Fruit fly (Drosophila melanogaster) whole organism, embryonic: ENCODE measurements around the gene wam.

Experiments
- Aef1 ChIP-seq: fragments of 200-800 bp; sonication (Bioruptor generic); IDR thresholded peaks from 3 replicates; pipeline ENCODE4 v1.3.6; 2022; ENCODE audit warnings: missing biosample characterization, missing genetic modification characterization
- B-H2 ChIP-seq: fragments of 200-800 bp; sonication (Bioruptor generic); optimal IDR thresholded peaks from 2 replicates; lab custom pipeline; 2018; ENCODE audit warnings: missing biosample characterization, mild to moderate bottlenecking, missing genetic modification characterization
- CG10543 ChIP-seq: fragments of 200-800 bp; sonication (Bioruptor generic); optimal IDR thresholded peaks from 3 replicates; lab custom pipeline; 2017; ENCODE audit warnings: missing biosample characterization, mild to moderate bottlenecking, missing genetic modification characterization, moderate library complexity
- CG10979 ChIP-seq: fragments of 200-800 bp; sonication (Bioruptor generic); optimal IDR thresholded peaks from 2 replicates; lab custom pipeline; 2018; ENCODE audit warnings: missing biosample characterization, mild to moderate bottlenecking, missing genetic modification characterization, moderate library complexity
- CG11093 ChIP-seq: fragments of 200-800 bp; sonication (Bioruptor generic); IDR thresholded peaks from 3 replicates; pipeline ENCODE4 v1.3.6; 2022; ENCODE audit warnings: missing biosample characterization, missing genetic modification characterization
- CG12071 ChIP-seq: fragments of 200-800 bp; sonication (Bioruptor generic); optimal IDR thresholded peaks from 3 replicates; lab custom pipeline; 2018; ENCODE audit warnings: missing biosample characterization, mild to moderate bottlenecking, missing genetic modification characterization
- CG12659 ChIP-seq: fragments of 200-800 bp; sonication (Bioruptor generic); optimal IDR thresholded peaks from 3 replicates; lab custom pipeline; 2017; ENCODE audit warnings: mild to moderate bottlenecking, missing biosample characterization, missing genetic modification reagents, missing genetic modification characterization
- CG14860 ChIP-seq: fragments of 200-800 bp; sonication (Bioruptor generic); IDR thresholded peaks from 3 replicates; pipeline ENCODE4 v1.3.6; 2022; ENCODE audit warnings: missing biosample characterization, missing genetic modification characterization; ENCODE audit not compliant: partially characterized antibody
- CG15479 ChIP-seq: fragments of 200-800 bp; sonication (Bioruptor generic); optimal IDR thresholded peaks from 3 replicates; lab custom pipeline; 2019; ENCODE audit warnings: missing biosample characterization, mild to moderate bottlenecking, missing genetic modification characterization, moderate library complexity
- CG15514 ChIP-seq: fragments of 200-800 bp; sonication (Bioruptor generic); optimal IDR thresholded peaks from 3 replicates; lab custom pipeline; 2017; ENCODE audit warnings: missing biosample characterization, missing genetic modification characterization, mild to moderate bottlenecking, moderate library complexity, missing genetic modification reagents
- CG17568 ChIP-seq: fragments of 200-800 bp; sonication (Bioruptor generic); optimal IDR thresholded peaks from 2 replicates; lab custom pipeline; 2018; ENCODE audit warnings: missing biosample characterization, mild to moderate bottlenecking, missing genetic modification characterization, moderate library complexity
- CG18262 ChIP-seq: fragments of 200-800 bp; optimal IDR thresholded peaks from 3 replicates; lab custom pipeline; 2019; ENCODE audit warnings: missing biosample characterization, mild to moderate bottlenecking, missing genetic modification characterization, moderate library complexity
- CG2129 ChIP-seq: fragments of 200-800 bp; sonication (Bioruptor generic); IDR thresholded peaks from 2 replicates; pipeline ENCODE4 v1.3.6; 2022; ENCODE audit warnings: missing biosample characterization, missing genetic modification characterization; ENCODE audit not compliant: partially characterized antibody
- CG3847 ChIP-seq: fragments of 200-800 bp; sonication (Bioruptor generic); IDR thresholded peaks from 2 replicates; pipeline ENCODE4 v1.3.6; 2022; ENCODE audit warnings: missing biosample characterization, missing genetic modification characterization
- CG4360 ChIP-seq: fragments of 200-800 bp; sonication (Bioruptor generic); IDR thresholded peaks from 2 replicates; pipeline ENCODE4 v1.3.6; 2022; ENCODE audit warnings: missing biosample characterization, missing genetic modification characterization
- CG6813 ChIP-seq: fragments of 200-800 bp; sonication (Bioruptor generic); optimal IDR thresholded peaks from 2 replicates; lab custom pipeline; 2017; ENCODE audit warnings: missing biosample characterization, missing genetic modification characterization, mild to moderate bottlenecking, moderate library complexity, missing genetic modification reagents
- CG6854 ChIP-seq: fragments of 200-800 bp; sonication (Bioruptor generic); optimal IDR thresholded peaks from 3 replicates; lab custom pipeline; 2017; ENCODE audit warnings: missing biosample characterization, mild to moderate bottlenecking, missing genetic modification characterization
- CG7556 ChIP-seq: fragments of 200-800 bp; sonication (Bioruptor generic); optimal IDR thresholded peaks from 2 replicates; lab custom pipeline; 2017; ENCODE audit warnings: missing biosample characterization, mild to moderate bottlenecking, missing genetic modification characterization
- CG8765 ChIP-seq: fragments of 200-800 bp; sonication (Bioruptor generic); IDR thresholded peaks from 2 replicates; pipeline ENCODE4 v1.3.6; 2022; ENCODE audit warnings: missing biosample characterization, missing genetic modification characterization
- CG9932 ChIP-seq: fragments of 200-800 bp; sonication (Bioruptor generic); IDR thresholded peaks from 2 replicates; pipeline ENCODE4 v1.3.6; 2022; ENCODE audit warnings: missing biosample characterization, missing genetic modification characterization
- CTCF ChIP-seq: fragments of 200-800 bp; sonication (Bioruptor generic); optimal IDR thresholded peaks from 2 replicates; lab custom pipeline; 2017; ENCODE audit warnings: missing biosample characterization, mild to moderate bottlenecking, missing genetic modification characterization, moderate library complexity
- Dad ChIP-seq: fragments of 200-800 bp; sonication (Bioruptor generic); optimal IDR thresholded peaks from 3 replicates; lab custom pipeline; 2016; ENCODE audit warnings: missing biosample characterization, missing genetic modification characterization
- Fer2 ChIP-seq: fragments of 200-800 bp; sonication (Bioruptor generic); optimal IDR thresholded peaks from 2 replicates; lab custom pipeline; 2018; ENCODE audit warnings: missing biosample characterization, mild to moderate bottlenecking, missing genetic modification characterization, moderate library complexity
- Hand ChIP-seq: fragments of 200-800 bp; sonication (Bioruptor generic); optimal IDR thresholded peaks from 2 replicates; lab custom pipeline; 2017; ENCODE audit warnings: mild to moderate bottlenecking, missing biosample characterization, missing genetic modification reagents, missing genetic modification characterization
- NFAT ChIP-seq: fragments of 200-800 bp; sonication (Bioruptor generic); IDR thresholded peaks from 2 replicates; pipeline ENCODE4 v1.3.6; 2022; ENCODE audit warnings: missing biosample characterization, missing genetic modification characterization
- Oaz ChIP-seq: fragments of 200-800 bp; sonication (Bioruptor generic); IDR thresholded peaks from 2 replicates; pipeline ENCODE4 v1.3.6; 2022; ENCODE audit warnings: missing biosample characterization, missing genetic modification characterization
- Ptx1 ChIP-seq: fragments of 200-800 bp; sonication (Bioruptor generic); IDR thresholded peaks from 2 replicates; pipeline ENCODE4 v1.3.6; 2022; ENCODE audit warnings: missing biosample characterization, missing genetic modification characterization
- Usf ChIP-seq: fragments of 200-800 bp; sonication (Bioruptor generic); optimal IDR thresholded peaks from 2 replicates; lab custom pipeline; 2017; ENCODE audit warnings: missing genotype, missing biosample characterization, missing genetic modification characterization
- bsh ChIP-seq, 2 experiments: fragments of 200-800 bp; sonication (Bioruptor generic); optimal IDR thresholded peaks; 2 replicates each; lab custom pipeline; 2017 to 2018; ENCODE audit warnings: mild to moderate bottlenecking in 2 of 2, missing biosample characterization in 2 of 2, missing genetic modification characterization in 2 of 2, moderate library complexity in 1 of 2
- cg ChIP-seq: fragments of 200-800 bp; sonication (Bioruptor generic); optimal IDR thresholded peaks from 3 replicates; lab custom pipeline; 2019; ENCODE audit warnings: missing biosample characterization, mild to moderate bottlenecking, missing genetic modification characterization, moderate library complexity
- dpn ChIP-seq, 2 experiments: fragments of 200-800 bp; sonication (Bioruptor generic); optimal IDR thresholded peaks; 3 replicates each; lab custom pipeline; 2016; ENCODE audit warnings: missing biosample characterization in 2 of 2, missing genetic modification characterization in 2 of 2
- ftz-f1 ChIP-seq: fragments of 200-800 bp; sonication (Bioruptor generic); optimal IDR thresholded peaks from 2 replicates; lab custom pipeline; 2016; ENCODE audit warnings: missing biosample characterization, missing genetic modification characterization
- gfzf ChIP-seq: fragments of 200-800 bp; sonication (Bioruptor generic); optimal IDR thresholded peaks from 2 replicates; lab custom pipeline; 2016; ENCODE audit warnings: missing biosample characterization, mild to moderate bottlenecking, missing genetic modification characterization, moderate library complexity
- gt ChIP-seq: fragments of 200-800 bp; sonication (Bioruptor generic); IDR thresholded peaks from 2 replicates; pipeline ENCODE4 v1.3.6; 2022; ENCODE audit warnings: missing biosample characterization, missing genetic modification characterization
- her ChIP-seq: fragments of 200-800 bp; sonication (Bioruptor generic); optimal IDR thresholded peaks from 2 replicates; lab custom pipeline; 2016; ENCODE audit warnings: missing biosample characterization, missing genetic modification characterization
- kni ChIP-seq: fragments of 200-800 bp; sonication (Bioruptor generic); optimal IDR thresholded peaks from 3 replicates; lab custom pipeline; 2017; ENCODE audit warnings: mild to moderate bottlenecking, missing biosample characterization, missing genetic modification reagents, missing genetic modification characterization
- lab ChIP-seq: fragments of 200-800 bp; sonication (Bioruptor generic); optimal IDR thresholded peaks from 3 replicates; lab custom pipeline; 2017; ENCODE audit warnings: missing biosample characterization, missing genetic modification characterization, mild to moderate bottlenecking, moderate library complexity, missing genetic modification reagents
- lbe ChIP-seq: fragments of 200-800 bp; sonication (Bioruptor generic); optimal IDR thresholded peaks from 2 replicates; lab custom pipeline; 2016; ENCODE audit warnings: missing biosample characterization, mild to moderate bottlenecking, missing genetic modification characterization
- mirr ChIP-seq: fragments of 200-800 bp; sonication (Bioruptor generic); optimal IDR thresholded peaks from 3 replicates; lab custom pipeline; 2018; ENCODE audit warnings: missing biosample characterization, mild to moderate bottlenecking, missing genetic modification characterization
- nerfin-1 ChIP-seq: fragments of 200-800 bp; sonication (Bioruptor generic); optimal IDR thresholded peaks from 3 replicates; lab custom pipeline; 2019; ENCODE audit warnings: missing biosample characterization, mild to moderate bottlenecking, missing genetic modification characterization, moderate library complexity
- p53 ChIP-seq: fragments of 200-800 bp; sonication (Bioruptor generic); optimal IDR thresholded peaks from 2 replicates; lab custom pipeline; 2016; ENCODE audit warnings: missing biosample characterization, missing genetic modification characterization
- pan ChIP-seq, 4 experiments: fragments of >200 bp in 3 of 4; fragments of 200-800 bp in 1 of 4; sonication (Bioruptor generic) in 1 of 4; optimal IDR thresholded peaks in 3 of 4; IDR thresholded peaks in 1 of 4; 2 replicates each; pipeline versions ENCODE4 v1.3.6 to Lab custom; 2017 to 2022; ENCODE audit warnings: missing biosample characterization in 2 of 4, missing genetic modification characterization in 2 of 4, mixed read lengths in 1 of 4
- pfk ChIP-seq: fragments of 200-800 bp; sonication (Bioruptor generic); optimal IDR thresholded peaks from 2 replicates; lab custom pipeline; 2018; ENCODE audit warnings: missing biosample characterization, mild to moderate bottlenecking, missing genetic modification characterization, moderate library complexity
- pho ChIP-seq: fragments of 200-800 bp; sonication (Bioruptor generic); optimal IDR thresholded peaks from 2 replicates; lab custom pipeline; 2016; ENCODE audit warnings: missing biosample characterization, missing genetic modification characterization
- row ChIP-seq: fragments of 200-800 bp; sonication (Bioruptor generic); IDR thresholded peaks from 3 replicates; pipeline ENCODE4 v1.3.6; 2022; ENCODE audit warnings: missing biosample characterization, missing genetic modification characterization
- sna ChIP-seq: fragments of 200-800 bp; sonication (Bioruptor generic); IDR thresholded peaks from 2 replicates; pipeline ENCODE4 v1.3.6; 2022; ENCODE audit warnings: missing biosample characterization, missing genetic modification characterization; ENCODE audit not compliant: partially characterized antibody
- wek ChIP-seq: fragments of 200-800 bp; sonication (Bioruptor generic); optimal IDR thresholded peaks from 3 replicates; lab custom pipeline; 2018; ENCODE audit warnings: missing biosample characterization, mild to moderate bottlenecking, missing genetic modification characterization, moderate library complexity
- yki ChIP-seq: fragments of >200 bp; optimal IDR thresholded peaks from 3 replicates; lab custom pipeline; 2018
- zen2 ChIP-seq: fragments of 200-800 bp; sonication (Bioruptor generic); IDR thresholded peaks from 3 replicates; pipeline ENCODE4 v1.3.6; 2022; ENCODE audit warnings: missing biosample characterization, missing genetic modification characterization; ENCODE audit not compliant: partially characterized antibody

Gene wam

dm6 chr3R:23248853-23249573 lies 38.8 kb downstream of the wam start, which contains the start of gene CG4467 (continued):
- TF ChIP-seq sna (GFP tag; lab: Robert Waterston, UW) (no peak), CG12071 (peak; percentile 49), Ptx1 (GFP tag; lab: Robert Waterston, UW) (no peak), CG14860 (no peak), CTCF (no peak), CG2129 (no peak), lbe (no peak), Usf (GFP tag; lab: Kevin White, UChicago) (no peak), row (GFP tag; lab: Robert Waterston, UW) (peak; percentile 64), CG8765 (GFP tag; lab: Robert Waterston, UW) (no peak), mirr (peak; percentile 59), CG15479 (GFP tag; lab: Kevin White, UChicago) (no peak), Aef1 (GFP tag; lab: Robert Waterston, UW) (no peak), Oaz (GFP tag; lab: Robert Waterston, UW) (no peak), CG10979 (tag; lab: Kevin White, UChicago) (no peak), CG3847 (GFP tag; lab: Robert Waterston, UW) (no peak), gt (GFP tag; lab: Robert Waterston, UW) (no peak), pan (optimal IDR thresholded peaks at IDR 0.05; lab: Kevin White, UChicago) (no peak), pan (GFP tag; optimal IDR thresholded peaks at IDR 0.05 in 1 of 2, IDR thresholded peaks at IDR 0.05 in 1 of 2) (no peak), dpn (GFP tag; optimal IDR thresholded peaks at IDR 0.05; lab: Kevin White, UChicago) (no peak), her (GFP tag; lab: Kevin White, UChicago) (peak; percentile 0), CG11093 (GFP tag; lab: Robert Waterston, UW) (no peak), lab (peak; percentile 31), Fer2 (no peak), NFAT (GFP tag; lab: Robert Waterston, UW) (no peak), B-H2 (GFP tag; lab: Kevin White, UChicago) (peak; percentile 17), Dad (GFP tag; lab: Kevin White, UChicago) (no peak), CG17568 (GFP tag; lab: Kevin White, UChicago) (no peak), pfk (peak; percentile 6), CG18262 (tag; lab: Kevin White, UChicago) (no peak), kni (GFP tag; lab: Kevin White, UChicago) (peak; percentile 37), bsh (GFP tag; optimal IDR thresholded peaks at IDR 0.05; lab: Kevin White, UChicago) (peak in 1 of 2 experiments; percentile 18), p53 (no peak), CG10543 (peak; percentile 5), CG6813 (no peak), Hand (GFP tag; lab: Kevin White, UChicago) (peak; percentile 13), gfzf (no peak), yki (lab: Kevin White, UChicago) (peak; percentile 62), CG7556 (peak; percentile 4), CG12659 (GFP tag; lab: Kevin White, UChicago) (peak; percentile 18), pho (no peak), wek (GFP tag; lab: Kevin White, UChicago) (no peak), ftz-f1 (GFP tag; lab: Kevin White, UChicago) (no peak), CG15514 (GFP tag; lab: Kevin White, UChicago) (peak; percentile 10), zen2 (GFP tag; lab: Robert Waterston, UW) (no peak), nerfin-1 (tag; lab: Kevin White, UChicago) (peak; percentile 98), CG6854 (GFP tag; lab: Kevin White, UChicago) (no peak), CG4360 (GFP tag; lab: Robert Waterston, UW) (no peak), cg (GFP tag; lab: Kevin White, UChicago) (peak; percentile 37), CG9932 (GFP tag; lab: Robert Waterston, UW) (0 out of 2 replicates have a peak, but pooled peaks have one; percentile 16)
